Fruit fly (Drosophila melanogaster) whole organism, embryonic: ENCODE measurements around the gene Mabi.

Source experiments
- Adf1 ChIP-seq: fragments of 200-800 bp; sonication (Bioruptor generic); IDR thresholded peaks from 2 replicates; pipeline ENCODE4 v1.3.6; 2022; ENCODE audit warnings: missing biosample characterization, missing genetic modification characterization
- Bgb ChIP-seq: fragments of 200-800 bp; sonication (Bioruptor generic); IDR thresholded peaks from 2 replicates; pipeline ENCODE4 v1.3.6; 2022; ENCODE audit warnings: missing biosample characterization, missing genetic modification characterization; ENCODE audit not compliant: partially characterized antibody
- Blimp-1 ChIP-seq: fragments of 200-800 bp; sonication (Bioruptor generic); optimal IDR thresholded peaks from 3 replicates; lab custom pipeline; 2018; ENCODE audit warnings: missing biosample characterization, missing genetic modification characterization, mild to moderate bottlenecking, moderate library complexity, missing genetic modification reagents
- CG10267 ChIP-seq: fragments of 200-800 bp; sonication (Bioruptor generic); optimal IDR thresholded peaks from 2 replicates; lab custom pipeline; 2018; ENCODE audit warnings: missing biosample characterization, mild to moderate bottlenecking, missing genetic modification characterization, moderate library complexity
- CG11723 ChIP-seq: fragments of 200-800 bp; sonication (Bioruptor generic); optimal IDR thresholded peaks from 2 replicates; lab custom pipeline; 2017; ENCODE audit warnings: missing biosample characterization, mild to moderate bottlenecking, missing genetic modification characterization
- CG12236 ChIP-seq: fragments of 200-800 bp; sonication (Bioruptor generic); optimal IDR thresholded peaks from 2 replicates; lab custom pipeline; 2016; ENCODE audit warnings: missing biosample characterization, missing genetic modification characterization
- CG1233 ChIP-seq: fragments of 200-800 bp; sonication (Bioruptor generic); optimal IDR thresholded peaks from 4 replicates; lab custom pipeline; 2018; ENCODE audit warnings: missing biosample characterization, mild to moderate bottlenecking, missing genetic modification characterization
- CG13287 ChIP-seq: fragments of 200-800 bp; sonication (Bioruptor generic); IDR thresholded peaks from 2 replicates; pipeline ENCODE4 v1.3.6; 2022; ENCODE audit warnings: missing biosample characterization, missing genetic modification characterization; ENCODE audit not compliant: partially characterized antibody
- CG13424 ChIP-seq: fragments of 200-800 bp; sonication (Bioruptor generic); optimal IDR thresholded peaks from 2 replicates; lab custom pipeline; 2019; ENCODE audit warnings: missing biosample characterization, mild to moderate bottlenecking, missing genetic modification characterization, moderate library complexity
- CG13624 ChIP-seq: fragments of 200-800 bp; sonication (Bioruptor generic); optimal IDR thresholded peaks from 2 replicates; lab custom pipeline; 2016; ENCODE audit warnings: missing biosample characterization, missing genetic modification characterization
- CG1647 ChIP-seq: fragments of 200-800 bp; sonication (Bioruptor generic); optimal IDR thresholded peaks from 3 replicates; lab custom pipeline; 2016; ENCODE audit warnings: missing biosample characterization, missing genetic modification characterization
- CG17186 ChIP-seq: fragments of 200-800 bp; sonication (Bioruptor generic); optimal IDR thresholded peaks from 3 replicates; lab custom pipeline; 2017; ENCODE audit warnings: missing biosample characterization, missing genetic modification reagents, missing genetic modification characterization
- CG18011 ChIP-seq: fragments of 200-800 bp; sonication (Bioruptor generic); optimal IDR thresholded peaks from 2 replicates; lab custom pipeline; 2017; ENCODE audit warnings: missing biosample characterization, missing genetic modification characterization, mild to moderate bottlenecking, moderate library complexity, missing genotype
- CG2199 ChIP-seq: fragments of 200-800 bp; sonication (Bioruptor generic); IDR thresholded peaks from 3 replicates; pipeline ENCODE4 v1.3.6; 2022; ENCODE audit warnings: missing biosample characterization, missing genetic modification characterization
- CG33213 ChIP-seq: fragments of 200-800 bp; sonication (Bioruptor generic); optimal IDR thresholded peaks from 3 replicates; lab custom pipeline; 2016; ENCODE audit warnings: missing biosample characterization, missing genetic modification characterization
- CG34224 ChIP-seq: fragments of 200-800 bp; sonication (Bioruptor generic); IDR thresholded peaks from 3 replicates; pipeline ENCODE4 v1.3.6; 2022; ENCODE audit warnings: missing biosample characterization, missing genetic modification characterization; ENCODE audit not compliant: partially characterized antibody
- CG3847 ChIP-seq: fragments of 200-800 bp; sonication (Bioruptor generic); IDR thresholded peaks from 2 replicates; pipeline ENCODE4 v1.3.6; 2022; ENCODE audit warnings: missing biosample characterization, missing genetic modification characterization
- CG4404 ChIP-seq: fragments of 200-800 bp; sonication (Bioruptor generic); IDR thresholded peaks from 2 replicates; pipeline ENCODE4 v1.3.6; 2022; ENCODE audit warnings: missing biosample characterization, missing genetic modification characterization
- CG9817 ChIP-seq: fragments of 200-800 bp; sonication (Bioruptor generic); optimal IDR thresholded peaks from 2 replicates; lab custom pipeline; 2018; ENCODE audit warnings: missing biosample characterization, mild to moderate bottlenecking, missing genetic modification characterization, moderate library complexity
- CoRest ChIP-seq: fragments of 200-800 bp; sonication (Bioruptor generic); optimal IDR thresholded peaks from 3 replicates; lab custom pipeline; 2018; ENCODE audit warnings: missing biosample characterization, mild to moderate bottlenecking, missing genetic modification characterization, moderate library complexity
- Dll ChIP-seq: fragments of 200-800 bp; sonication (Bioruptor generic); IDR thresholded peaks from 4 replicates; pipeline ENCODE4 v1.3.6; 2022; ENCODE audit warnings: missing biosample characterization, missing genetic modification characterization; ENCODE audit not compliant: partially characterized antibody
- Dref ChIP-seq: fragments of 200-800 bp; sonication (Bioruptor generic); IDR thresholded peaks from 2 replicates; pipeline ENCODE4 v1.3.6; 2022; ENCODE audit warnings: missing biosample characterization, missing genetic modification characterization
- E2f2 ChIP-seq: fragments of 200-800 bp; sonication (Bioruptor generic); IDR thresholded peaks from 2 replicates; pipeline ENCODE4 v1.3.6; 2022; ENCODE audit warnings: missing biosample characterization, missing genetic modification characterization
- GATAe ChIP-seq: fragments of 200-800 bp; sonication (Bioruptor generic); conservative IDR thresholded peaks from 2 replicates; pipeline ENCODE4 v1.3.6; 2022; ENCODE audit warnings: missing biosample characterization, missing genetic modification characterization
- Jarid2 ChIP-seq: fragments of 200-800 bp; sonication (Bioruptor generic); optimal IDR thresholded peaks from 3 replicates; lab custom pipeline; 2017; ENCODE audit warnings: mild to moderate bottlenecking, missing biosample characterization, missing genetic modification reagents, missing genetic modification characterization
- Lhr ChIP-seq: fragments of 200-800 bp; sonication (Bioruptor generic); optimal IDR thresholded peaks from 3 replicates; lab custom pipeline; 2017; ENCODE audit warnings: mild to moderate bottlenecking, missing biosample characterization, missing genetic modification reagents, missing genetic modification characterization
- Neu2 ChIP-seq: fragments of 200-800 bp; sonication (Bioruptor generic); optimal IDR thresholded peaks from 3 replicates; lab custom pipeline; 2016; ENCODE audit warnings: missing biosample characterization, missing genetic modification characterization, borderline replicate concordance
- Sox100B ChIP-seq: fragments of 200-800 bp; sonication (Bioruptor generic); optimal IDR thresholded peaks from 3 replicates; lab custom pipeline; 2018; ENCODE audit warnings: missing biosample characterization, mild to moderate bottlenecking, missing genetic modification characterization
- Xbp1 ChIP-seq: fragments of 200-800 bp; sonication (Bioruptor generic); optimal IDR thresholded peaks from 3 replicates; lab custom pipeline; 2016; ENCODE audit warnings: missing biosample characterization, mild to moderate bottlenecking, missing genetic modification characterization
- br ChIP-seq: fragments of >200 bp; optimal IDR thresholded peaks from 2 replicates; lab custom pipeline; 2017
- btn ChIP-seq: fragments of 200-800 bp; sonication (Bioruptor generic); optimal IDR thresholded peaks from 2 replicates; lab custom pipeline; 2016; ENCODE audit warnings: missing biosample characterization, missing genetic modification characterization
- ci ChIP-seq: fragments of 200-800 bp; sonication (Bioruptor generic); IDR thresholded peaks from 3 replicates; pipeline ENCODE4 v1.3.6; 2022; ENCODE audit warnings: missing biosample characterization, missing genetic modification characterization
- crp ChIP-seq, 2 experiments: fragments of 200-800 bp; sonication (Bioruptor generic); optimal IDR thresholded peaks; 2 replicates in 1 of 2; 3 replicates in 1 of 2; lab custom pipeline; 2017; ENCODE audit warnings: missing biosample characterization in 2 of 2, missing genetic modification characterization in 2 of 2, mild to moderate bottlenecking in 1 of 2, moderate library complexity in 1 of 2
- esg ChIP-seq: fragments of 200-800 bp; sonication (Bioruptor generic); conservative IDR thresholded peaks from 2 replicates; pipeline ENCODE4 v1.3.6; 2022; ENCODE audit warnings: missing biosample characterization, missing genetic modification characterization
- gfzf ChIP-seq: fragments of 200-800 bp; sonication (Bioruptor generic); optimal IDR thresholded peaks from 2 replicates; lab custom pipeline; 2016; ENCODE audit warnings: missing biosample characterization, mild to moderate bottlenecking, missing genetic modification characterization, moderate library complexity
- grau ChIP-seq: fragments of 200-800 bp; optimal IDR thresholded peaks from 3 replicates; lab custom pipeline; 2019; ENCODE audit warnings: missing biosample characterization, mild to moderate bottlenecking, missing genetic modification characterization, moderate library complexity
- grn ChIP-seq: fragments of 200-800 bp; sonication (Bioruptor generic); optimal IDR thresholded peaks from 3 replicates; lab custom pipeline; 2017; ENCODE audit warnings: missing biosample characterization, missing genetic modification characterization
- gt ChIP-seq: fragments of 200-800 bp; sonication (Bioruptor generic); IDR thresholded peaks from 2 replicates; pipeline ENCODE4 v1.3.6; 2022; ENCODE audit warnings: missing biosample characterization, missing genetic modification characterization
- ham ChIP-seq: fragments of 200-800 bp; sonication (Bioruptor generic); IDR thresholded peaks from 2 replicates; pipeline ENCODE4 v1.3.6; 2022; ENCODE audit warnings: missing biosample characterization, missing genetic modification characterization
- her ChIP-seq: fragments of 200-800 bp; sonication (Bioruptor generic); optimal IDR thresholded peaks from 2 replicates; lab custom pipeline; 2016; ENCODE audit warnings: missing biosample characterization, missing genetic modification characterization
- kay ChIP-seq: fragments of 200-800 bp; sonication (Bioruptor generic); optimal IDR thresholded peaks from 2 replicates; lab custom pipeline; 2016; ENCODE audit warnings: missing biosample characterization, missing genetic modification characterization
- maf-S ChIP-seq: fragments of 200-800 bp; sonication (Bioruptor generic); optimal IDR thresholded peaks from 2 replicates; lab custom pipeline; 2016; ENCODE audit warnings: missing biosample characterization, missing genetic modification characterization
- p53 ChIP-seq: fragments of 200-800 bp; sonication (Bioruptor generic); optimal IDR thresholded peaks from 2 replicates; lab custom pipeline; 2016; ENCODE audit warnings: missing biosample characterization, missing genetic modification characterization
- pfk ChIP-seq: fragments of 200-800 bp; sonication (Bioruptor generic); optimal IDR thresholded peaks from 2 replicates; lab custom pipeline; 2018; ENCODE audit warnings: missing biosample characterization, mild to moderate bottlenecking, missing genetic modification characterization, moderate library complexity
- pros ChIP-seq: fragments of 200-800 bp; sonication (Bioruptor generic); optimal IDR thresholded peaks from 3 replicates; lab custom pipeline; 2019; ENCODE audit warnings: missing biosample characterization, mild to moderate bottlenecking, missing genetic modification characterization, moderate library complexity
- ranshi ChIP-seq: fragments of 200-800 bp; sonication (Bioruptor generic); IDR thresholded peaks from 2 replicates; pipeline ENCODE4 v1.3.6; 2022; ENCODE audit warnings: missing biosample characterization, missing genetic modification characterization
- schlank ChIP-seq: fragments of 200-800 bp; sonication (Bioruptor generic); optimal IDR thresholded peaks from 2 replicates; lab custom pipeline; 2018; ENCODE audit warnings: missing biosample characterization, mild to moderate bottlenecking, missing genetic modification characterization
- sens ChIP-seq: fragments of 200-800 bp; sonication (Bioruptor generic); peaks from one replicate; lab custom pipeline; 2016; ENCODE audit warnings: missing biosample characterization, missing genetic modification characterization
- tio ChIP-seq: fragments of 200-800 bp; sonication (Bioruptor generic); optimal IDR thresholded peaks from 2 replicates; lab custom pipeline; 2017; ENCODE audit warnings: missing biosample characterization, missing genetic modification characterization, inconsistent platforms

Mabi gene

DNA sequence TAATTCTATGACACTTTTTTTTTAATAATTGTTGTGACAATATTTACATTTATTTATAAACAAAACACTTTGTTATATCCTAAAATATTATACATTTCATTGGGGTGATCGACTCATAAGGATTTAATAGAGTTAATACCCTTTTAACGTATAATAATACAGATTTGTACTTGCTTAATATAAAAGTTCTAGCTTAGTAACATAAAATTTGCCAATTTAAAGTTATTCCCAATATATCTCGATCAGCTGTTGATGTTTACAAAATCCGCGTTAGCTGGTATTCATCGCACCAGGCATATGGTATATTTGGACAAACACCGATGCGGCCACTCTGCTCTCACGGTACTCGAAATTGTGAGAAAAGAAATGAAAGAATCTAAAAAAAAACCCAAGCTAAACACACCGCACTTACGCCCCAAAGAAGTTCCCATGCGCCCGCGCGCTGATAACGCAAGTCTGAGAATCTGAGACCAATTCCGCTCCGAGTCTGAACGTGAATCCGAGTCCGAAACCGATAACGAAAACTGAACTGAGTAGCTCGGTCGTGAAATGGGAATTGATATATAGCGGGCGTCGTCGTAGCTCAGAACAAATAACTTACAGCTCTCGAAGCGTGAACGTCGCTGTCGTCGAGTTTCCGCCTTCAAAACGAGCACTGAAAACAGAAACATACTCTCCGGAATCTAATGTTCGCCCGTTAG, 30.9 kb downstream of the Mabi start, which contains the start of gene Pect (continued):
- TF ChIP-seq Sox100B (GFP tag; lab: Kevin White, UChicago) = no peak
- TF ChIP-seq CG17186 = peak; percentile 11
- TF ChIP-seq CG10267 (tag; lab: Kevin White, UChicago) = peak; percentile 60
- no peak for TF ChIP-seq CG1647 (GFP tag; lab: Kevin White, UChicago)
- peak; percentile 16 for TF ChIP-seq schlank (tag; lab: Kevin White, UChicago)
- TF ChIP-seq kay (GFP tag; lab: Kevin White, UChicago) = no peak
- no peak for TF ChIP-seq br (lab: Kevin White, UChicago)
- peak; percentile 32; the same call in 1 of the 3 replicates for TF ChIP-seq CG34224 (GFP tag; lab: Robert Waterston, UW)
- TF ChIP-seq gt (GFP tag; lab: Robert Waterston, UW) = no peak
- TF ChIP-seq pros (GFP tag; lab: Kevin White, UChicago) = peak; percentile 31
- TF ChIP-seq E2f2 (GFP tag; lab: Robert Waterston, UW) = 0 out of 2 replicates have a peak, but pooled peaks have one; percentile 6
- TF ChIP-seq btn (GFP tag; lab: Kevin White, UChicago) = no peak
- peak; percentile 65 for TF ChIP-seq Jarid2 (GFP tag; lab: Kevin White, UChicago)
- TF ChIP-seq ham (GFP tag; lab: Robert Waterston, UW) = peak; percentile 34; the same call in 1 of the 2 replicates
- TF ChIP-seq Neu2 (GFP tag; lab: Kevin White, UChicago) = no peak
- no peak for TF ChIP-seq tio (GFP tag; lab: Kevin White, UChicago)
- peak; percentile 29 for TF ChIP-seq Adf1 (GFP tag; lab: Robert Waterston, UW)
- peak; percentile 6 for TF ChIP-seq sens
- peak; percentile 20 for TF ChIP-seq grau (tag; lab: Kevin White, UChicago)
- TF ChIP-seq Bgb (GFP tag; lab: Robert Waterston, UW) = peak; percentile 65; the same call in 1 of the 2 replicates
- TF ChIP-seq esg = 0 out of 2 replicates have a peak, but pooled peaks have one; percentile 9
- TF ChIP-seq CG2199 (GFP tag; lab: Robert Waterston, UW) = 0 out of 3 replicates have a peak, but pooled peaks have one; percentile 54
- TF ChIP-seq p53 (GFP tag; lab: Kevin White, UChicago) = no peak
- TF ChIP-seq maf-S = no peak
- no peak for TF ChIP-seq CG11723 (GFP tag; lab: Kevin White, UChicago)
- peak; percentile 9; the same call in 1 of the 3 replicates for TF ChIP-seq ci (GFP tag; lab: Robert Waterston, UW)
- TF ChIP-seq Xbp1 (GFP tag; lab: Kevin White, UChicago) = peak; percentile 2
- TF ChIP-seq CG13287 (GFP tag; lab: Robert Waterston, UW) = peak; percentile 63
- peak; percentile 42; the same call in 1 of the 2 replicates for TF ChIP-seq ranshi (GFP tag; lab: Robert Waterston, UW)
- TF ChIP-seq CG4404 (GFP tag; lab: Robert Waterston, UW) = no peak
- TF ChIP-seq pfk (GFP tag; lab: Kevin White, UChicago) = peak; percentile 5
- peak; percentile 8 for TF ChIP-seq CG18011 (GFP tag; lab: Kevin White, UChicago)
- TF ChIP-seq Lhr (GFP tag; lab: Kevin White, UChicago) = peak; percentile 60
- TF ChIP-seq CG13424 (tag; lab: Kevin White, UChicago) = peak; percentile 59
- TF ChIP-seq CG1233 (GFP tag; lab: Kevin White, UChicago) = no peak
- no peak for TF ChIP-seq grn
- TF ChIP-seq her (GFP tag; lab: Kevin White, UChicago) = peak; percentile 98
- peak; percentile 82 to 95 for TF ChIP-seq crp (GFP tag; optimal IDR thresholded peaks at IDR 0.05; lab: Kevin White, UChicago)
- peak; percentile 62; the same call in 2 of the 4 replicates for TF ChIP-seq Dll (GFP tag; lab: Robert Waterston, UW)
- peak; percentile 56; the same call in 1 of the 2 replicates for TF ChIP-seq GATAe (GFP tag; lab: Robert Waterston, UW)
- peak; percentile 0 for TF ChIP-seq CG33213 (GFP tag; lab: Kevin White, UChicago)
- TF ChIP-seq CG9817 (tag; lab: Kevin White, UChicago) = peak; percentile 16
- TF ChIP-seq CG13624 (GFP tag; lab: Kevin White, UChicago) = no peak
- peak; percentile 50 for TF ChIP-seq Dref
- no peak for TF ChIP-seq CG12236
- TF ChIP-seq Blimp-1 (GFP tag; lab: Kevin White, UChicago) = no peak
- peak; percentile 89 for TF ChIP-seq gfzf (GFP tag; lab: Kevin White, UChicago)
- peak; percentile 58 for TF ChIP-seq CoRest (tag; lab: Kevin White, UChicago)
- TF ChIP-seq CG3847 (GFP tag; lab: Robert Waterston, UW) = 0 out of 2 replicates have a peak, but pooled peaks have one; percentile 28
